Worm (Caenorhabditis elegans) whole organism, mixed stage, embryonic: Measurements from ENCODE around the gene elo-3.

Source experiments
- M03D4.4 ChIP-seq: sonication (generic microtip); optimal IDR thresholded peaks from 2 replicates; lab custom pipeline; 2017; ENCODE audit warnings: mild to moderate bottlenecking, missing genetic modification characterization, missing compliant biosample characterization
- bed-3 ChIP-seq: fragments of 200-800 bp; sonication (Bioruptor generic); optimal IDR thresholded peaks from 3 replicates; lab custom pipeline; 2018; ENCODE audit warnings: mild to moderate bottlenecking, missing genetic modification characterization, moderate library complexity, missing compliant biosample characterization
- blmp-1 ChIP-seq: fragments of 150-350 bp; optimal IDR thresholded peaks from 2 replicates; lab custom pipeline; 2014; ENCODE audit warnings: missing biosample characterization, missing genetic modification characterization
- ceh-39 ChIP-seq: fragments of 150-350 bp; optimal IDR thresholded peaks from 2 replicates; lab custom pipeline; 2014; ENCODE audit warnings: missing biosample characterization, missing genetic modification characterization
- ceh-43 ChIP-seq: fragments of 200-800 bp; sonication (Bioruptor generic); optimal IDR thresholded peaks from 2 replicates; lab custom pipeline; 2018; ENCODE audit warnings: mild to moderate bottlenecking, missing genetic modification characterization, moderate library complexity, missing compliant biosample characterization
- ceh-83 ChIP-seq: fragments of 200-800 bp; sonication (Bioruptor generic); optimal IDR thresholded peaks from 2 replicates; lab custom pipeline; 2018; ENCODE audit warnings: mild to moderate bottlenecking, missing genetic modification characterization, missing compliant biosample characterization
- ces-1 ChIP-seq: fragments of 150-350 bp; optimal IDR thresholded peaks from 2 replicates; lab custom pipeline; 2014; ENCODE audit warnings: missing biosample characterization, missing genetic modification reagents, missing genetic modification characterization
- cnd-1 ChIP-seq: fragments of 200-800 bp; sonication (Bioruptor generic); optimal IDR thresholded peaks from 2 replicates; lab custom pipeline; 2018; ENCODE audit warnings: mild to moderate bottlenecking, missing genetic modification characterization, missing compliant biosample characterization
- drap-1 ChIP-seq: fragments of 200-800 bp; sonication (Bioruptor generic); optimal IDR thresholded peaks from 3 replicates; lab custom pipeline; 2018; ENCODE audit warnings: mild to moderate bottlenecking, missing genetic modification characterization, missing compliant biosample characterization
- elt-1 ChIP-seq: sonication (generic microtip); optimal IDR thresholded peaks from 2 replicates; lab custom pipeline; 2017; ENCODE audit warnings: missing genetic modification characterization, mild to moderate bottlenecking, missing compliant biosample characterization, antibody characterized with exemption, moderate library complexity, borderline replicate concordance; ENCODE audit not compliant: insufficient read depth
- elt-3 ChIP-seq: fragments of 150-350 bp; optimal IDR thresholded peaks from 2 replicates; lab custom pipeline; 2014; ENCODE audit warnings: missing biosample characterization, missing genetic modification characterization
- flh-1 ChIP-seq: fragments of 200-800 bp; sonication (Bioruptor generic); optimal IDR thresholded peaks from 2 replicates; lab custom pipeline; 2018; ENCODE audit warnings: mild to moderate bottlenecking, missing genetic modification characterization, moderate library complexity, missing compliant biosample characterization
- ham-2 ChIP-seq: fragments of 200-800 bp; sonication (Bioruptor generic); optimal IDR thresholded peaks from 2 replicates; lab custom pipeline; 2018; ENCODE audit warnings: mild to moderate bottlenecking, missing genetic modification characterization, missing compliant biosample characterization
- hlh-1 ChIP-seq: fragments of 150-350 bp; optimal IDR thresholded peaks from 2 replicates; lab custom pipeline; 2014; ENCODE audit warnings: missing biosample characterization, missing genetic modification reagents, missing genetic modification characterization
- lin-13 ChIP-seq: fragments of 150-350 bp; optimal IDR thresholded peaks from 2 replicates; lab custom pipeline; 2014; ENCODE audit warnings: missing biosample characterization, missing genetic modification characterization
- lin-32 ChIP-seq: fragments of 200-800 bp; sonication (Bioruptor generic); optimal IDR thresholded peaks from 2 replicates; lab custom pipeline; 2018; ENCODE audit warnings: mild to moderate bottlenecking, missing genetic modification characterization, missing compliant biosample characterization
- lsy-2 ChIP-seq: fragments of 150-350 bp; optimal IDR thresholded peaks from 2 replicates; lab custom pipeline; 2014; ENCODE audit warnings: missing biosample characterization, missing genetic modification characterization
- mab-5 ChIP-seq: fragments of 150-350 bp; optimal IDR thresholded peaks from 2 replicates; lab custom pipeline; 2014; ENCODE audit warnings: missing biosample characterization, missing genetic modification characterization
- mep-1 ChIP-seq: fragments of 150-350 bp; optimal IDR thresholded peaks from 2 replicates; lab custom pipeline; 2017; ENCODE audit warnings: missing biosample characterization, missing genetic modification reagents, missing genetic modification characterization, inconsistent platforms
- mls-2 ChIP-seq: sonication (generic microtip); optimal IDR thresholded peaks from 2 replicates; lab custom pipeline; 2016; ENCODE audit warnings: mild to moderate bottlenecking, missing genetic modification characterization, moderate library complexity, missing compliant biosample characterization
- nhr-12 ChIP-seq: fragments of 150-350 bp; optimal IDR thresholded peaks from 2 replicates; lab custom pipeline; 2014; ENCODE audit warnings: missing biosample characterization, missing genetic modification characterization
- nhr-2 ChIP-seq: fragments of 150-350 bp; optimal IDR thresholded peaks from 2 replicates; lab custom pipeline; 2014; ENCODE audit warnings: missing biosample characterization, missing genetic modification characterization
- nhr-237 ChIP-seq: fragments of 150-350 bp; optimal IDR thresholded peaks from 2 replicates; lab custom pipeline; 2014; ENCODE audit warnings: missing biosample characterization, missing genetic modification characterization
- nhr-28 ChIP-seq: fragments of 150-350 bp; optimal IDR thresholded peaks from 2 replicates; lab custom pipeline; 2014; ENCODE audit warnings: missing biosample characterization, missing genetic modification characterization
- nhr-76 ChIP-seq: sonication (generic microtip); optimal IDR thresholded peaks from 2 replicates; lab custom pipeline; 2017; ENCODE audit warnings: missing biosample characterization, missing genetic modification characterization
- pha-4 ChIP-seq: fragments of 150-350 bp; optimal IDR thresholded peaks from 2 replicates; lab custom pipeline; 2018; ENCODE audit warnings: missing biosample characterization, missing genetic modification reagents, missing genetic modification characterization
- sem-2 ChIP-seq: fragments of 200-800 bp; sonication (Bioruptor generic); optimal IDR thresholded peaks from 2 replicates; lab custom pipeline; 2018; ENCODE audit warnings: mild to moderate bottlenecking, missing genetic modification characterization, missing compliant biosample characterization
- snpc-4 ChIP-seq: fragments of 150-350 bp; optimal IDR thresholded peaks from 2 replicates; lab custom pipeline; 2014; ENCODE audit warnings: missing biosample characterization, missing genetic modification characterization
- sptf-1 ChIP-seq: sonication (generic microtip); optimal IDR thresholded peaks from 2 replicates; lab custom pipeline; 2017; ENCODE audit warnings: mild to moderate bottlenecking, missing genetic modification characterization, moderate library complexity, missing compliant biosample characterization
- tbx-8 ChIP-seq: fragments of 200-800 bp; sonication (Bioruptor generic); optimal IDR thresholded peaks from 2 replicates; lab custom pipeline; 2018; ENCODE audit warnings: mild to moderate bottlenecking, missing genetic modification characterization, moderate library complexity, missing compliant biosample characterization
- unc-120 ChIP-seq: sonication (generic microtip); optimal IDR thresholded peaks from 2 replicates; lab custom pipeline; 2017; ENCODE audit warnings: missing genetic modification characterization, missing compliant biosample characterization; ENCODE audit not compliant: poor library complexity, severe bottlenecking
- unc-39 ChIP-seq: fragments of 150-350 bp; optimal IDR thresholded peaks from 2 replicates; lab custom pipeline; 2014; ENCODE audit warnings: missing biosample characterization, missing genetic modification characterization
- unc-62 ChIP-seq: fragments of 150-350 bp; optimal IDR thresholded peaks from 2 replicates; lab custom pipeline; 2014; ENCODE audit warnings: missing biosample characterization, missing genetic modification reagents, missing genetic modification characterization
- zip-8 ChIP-seq: fragments of 150-350 bp; optimal IDR thresholded peaks from 2 replicates; lab custom pipeline; 2014; ENCODE audit warnings: missing biosample characterization, missing genetic modification characterization
- ztf-11 ChIP-seq: fragments of 150-350 bp; optimal IDR thresholded peaks from 2 replicates; lab custom pipeline; 2014; ENCODE audit warnings: missing biosample characterization, missing genetic modification characterization

elo-3 gene

DNA sequence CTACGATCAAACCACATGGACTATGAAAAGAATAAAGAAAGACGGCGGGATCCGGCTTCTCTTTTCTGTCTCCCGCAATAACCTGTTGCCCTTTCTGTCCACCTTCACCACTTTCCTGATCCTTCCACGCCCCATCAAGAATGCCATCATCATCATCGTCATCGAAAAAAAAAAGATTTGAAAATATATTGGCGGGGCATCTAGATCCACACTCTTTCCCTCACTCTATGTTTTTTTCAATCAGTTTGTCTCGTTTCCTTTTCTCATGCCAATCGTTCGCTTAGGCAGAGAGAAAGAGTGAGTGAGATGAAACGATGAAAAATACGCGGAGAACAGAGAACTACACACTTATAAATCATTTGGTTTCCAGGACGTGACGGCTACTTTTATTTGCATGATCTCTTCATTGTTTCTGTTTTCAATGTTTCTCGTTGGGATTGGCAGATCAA lies 3.9 kb upstream of the elo-3 start:
- TF ChIP-seq elt-1 (no peak), ceh-39 (tag; lab: Kevin White, UChicago) (no peak), unc-62 (GFP tag; lab: Kevin White, UChicago) (peak; percentile 41), nhr-28 (tag; lab: Kevin White, UChicago) (no peak), blmp-1 (tag; lab: Kevin White, UChicago) (peak; percentile 27)

DNA sequence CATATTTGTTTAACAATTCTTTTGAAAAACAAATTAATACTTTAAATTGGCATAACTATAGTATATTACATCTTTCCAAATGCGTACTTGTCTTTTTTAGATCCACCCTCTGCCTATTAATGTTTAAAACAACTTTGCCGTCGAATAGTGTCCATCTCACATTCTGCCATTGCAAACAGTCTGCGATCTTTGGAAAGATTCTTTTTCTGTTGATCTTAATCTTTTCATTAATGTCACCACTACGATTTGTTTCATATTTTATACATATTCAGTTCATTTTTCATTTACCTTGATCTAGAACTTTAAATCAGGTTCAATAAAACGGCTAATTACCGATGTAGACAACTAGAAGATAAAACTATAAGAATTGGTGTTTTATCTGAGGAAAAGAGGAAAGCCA lies 2.9 kb upstream of the elo-3 start:
- TF ChIP-seq elt-1 (peak; percentile 39), lsy-2 (tag; lab: Kevin White, UChicago) (no peak)

DNA sequence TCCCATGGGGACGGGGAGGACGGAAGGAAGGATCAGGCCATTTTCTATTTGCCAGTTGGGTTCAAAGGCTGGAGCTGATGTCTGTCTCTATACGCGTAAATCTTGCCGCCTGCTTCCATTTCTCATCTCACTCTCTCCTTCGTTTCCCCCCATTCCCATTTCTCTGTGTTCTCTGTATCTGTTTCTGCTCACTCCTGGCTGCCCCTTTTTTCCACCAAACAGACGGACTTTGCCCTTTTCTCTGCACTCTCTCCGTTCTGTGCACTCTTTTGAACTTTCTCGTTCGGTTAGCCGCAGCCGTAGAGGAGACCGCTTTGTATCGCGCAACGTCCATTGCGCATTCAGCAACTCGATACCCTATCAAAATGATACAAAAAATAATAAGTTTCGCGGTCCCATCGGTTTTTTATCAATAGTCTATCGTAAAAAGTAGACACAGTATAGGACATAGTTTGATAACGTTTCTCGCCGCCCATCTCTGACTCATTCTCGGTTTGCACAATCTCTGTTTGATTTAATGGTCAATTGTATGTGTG lies 2.1 kb upstream of the elo-3 start:
- TF ChIP-seq lin-13 (tag; lab: Kevin White, UChicago) = no peak
- TF ChIP-seq blmp-1 (tag; lab: Kevin White, UChicago) = no peak
- no peak for TF ChIP-seq nhr-12 (tag; lab: Kevin White, UChicago)
- peak; percentile 50 for TF ChIP-seq nhr-237 (tag; lab: Kevin White, UChicago)
- TF ChIP-seq ceh-39 (tag; lab: Kevin White, UChicago) = no peak
- TF ChIP-seq ztf-11 (tag; lab: Kevin White, UChicago) = peak; percentile 5
- TF ChIP-seq bed-3 (GFP tag; lab: Kevin White, UChicago) = no peak
- TF ChIP-seq ceh-43 (GFP tag; lab: Kevin White, UChicago) = no peak
- TF ChIP-seq nhr-28 (tag; lab: Kevin White, UChicago) = no peak
- TF ChIP-seq mls-2 (tag; lab: Kevin White, UChicago) = peak; percentile 40
- TF ChIP-seq nhr-76 (tag; lab: Kevin White, UChicago) = no peak
- no peak for TF ChIP-seq pha-4 (tag; lab: Kevin White, UChicago)
- TF ChIP-seq unc-120 (tag; lab: Kevin White, UChicago) = peak; percentile 83
- no peak for TF ChIP-seq sptf-1 (tag; lab: Kevin White, UChicago)
- peak; percentile 7 for TF ChIP-seq elt-1
- TF ChIP-seq cnd-1 (tag; lab: Kevin White, UChicago) = peak; percentile 57
- no peak for TF ChIP-seq snpc-4 (tag; lab: Kevin White, UChicago)
- TF ChIP-seq ham-2 = peak; percentile 92
- TF ChIP-seq unc-39 (tag; lab: Kevin White, UChicago) = no peak
- peak; percentile 17 for TF ChIP-seq ces-1 (GFP tag; lab: Kevin White, UChicago)
- TF ChIP-seq M03D4.4 (tag; lab: Kevin White, UChicago) = peak; percentile 33
- no peak for TF ChIP-seq flh-1 (GFP tag; lab: Kevin White, UChicago)
- TF ChIP-seq zip-8 (tag; lab: Kevin White, UChicago) = peak; percentile 3
- peak; percentile 96 for TF ChIP-seq nhr-2
- no peak for TF ChIP-seq mab-5 (tag; lab: Kevin White, UChicago)
- peak; percentile 7 for TF ChIP-seq lin-32
- TF ChIP-seq tbx-8 (GFP tag; lab: Kevin White, UChicago) = no peak
- TF ChIP-seq lsy-2 (tag; lab: Kevin White, UChicago) = peak; percentile 14
- no peak for TF ChIP-seq elt-3 (tag; lab: Kevin White, UChicago)
- TF ChIP-seq hlh-1 (tag; lab: Kevin White, UChicago) = peak; percentile 58
- TF ChIP-seq ceh-83 = no peak
- no peak for TF ChIP-seq sem-2 (GFP tag; lab: Kevin White, UChicago)
- peak; percentile 18 for TF ChIP-seq drap-1 (GFP tag; lab: Kevin White, UChicago)
- TF ChIP-seq unc-62 (GFP tag; lab: Kevin White, UChicago) = peak; percentile 64
- TF ChIP-seq mep-1 (tag; lab: Kevin White, UChicago) = peak; percentile 6

DNA sequence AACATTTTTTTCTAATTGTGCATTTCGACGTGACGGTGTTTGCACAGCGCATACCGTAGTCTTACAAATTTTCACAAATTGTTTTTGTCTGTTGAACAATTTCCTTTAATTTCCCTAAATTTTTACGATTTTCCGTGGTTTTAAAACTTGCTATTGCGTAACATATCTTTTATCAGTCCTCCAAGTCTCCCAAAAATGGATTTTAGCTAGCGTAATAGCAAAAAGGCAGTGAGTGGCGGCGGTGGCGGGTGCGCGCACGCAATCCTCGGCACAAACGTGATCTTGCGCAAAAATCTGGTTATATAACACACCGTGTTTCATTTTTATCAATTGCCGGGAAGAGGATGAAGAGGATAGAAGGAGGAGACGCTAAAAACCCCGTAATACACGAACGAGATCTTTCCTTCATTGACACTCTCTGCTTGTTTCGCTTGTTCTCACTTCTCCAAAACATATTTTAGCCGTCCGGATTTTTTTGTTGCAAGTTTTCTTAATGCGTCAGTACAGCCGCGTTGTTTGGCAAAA lies 1.2 kb upstream of the elo-3 start:
- no peak for TF ChIP-seq snpc-4 (tag; lab: Kevin White, UChicago)
- no peak for TF ChIP-seq bed-3 (GFP tag; lab: Kevin White, UChicago)
- peak; percentile 86 for TF ChIP-seq zip-8 (tag; lab: Kevin White, UChicago)
